Fruit fly (Drosophila melanogaster) S2 (cell line): ENCODE measurements around the gene Idgf1.

Source experiments
- CG8478 ChIP-seq: fragments of >200 bp; optimal IDR thresholded peaks from 2 replicates; lab custom pipeline; 2018
- CTCF ChIP-seq, 2 experiments: fragments of >200 bp; optimal IDR thresholded peaks; 2 replicates each; lab custom pipeline; 2018

- TF ChIP-seq CG8478, result no peak
- TF ChIP-seq CTCF (optimal IDR thresholded peaks at IDR 0.05; lab: Kevin White, UChicago), result no peak
Measured at dm6 chr2L:16485643-16486000, 40.5 kb downstream of the Idgf1 start, which contains the start of gene dac.
